Fruit fly (Drosophila melanogaster) whole organism, embryonic: ENCODE data around the gene CG4594.
A peak's percentile ranks its signal among the peaks of the same experiment; 100 is the strongest.

Source experiments
- Atf-2 ChIP-seq: fragments of 200-800 bp; sonication (Bioruptor generic); optimal IDR thresholded peaks from 2 replicates; lab custom pipeline; 2016; ENCODE audit warnings: missing biosample characterization, missing genetic modification characterization
- CG1024 ChIP-seq: fragments of 200-800 bp; sonication (Bioruptor generic); IDR thresholded peaks from 2 replicates; pipeline ENCODE4 v1.3.6; 2022; ENCODE audit warnings: missing biosample characterization, missing genetic modification characterization
- CG12104 ChIP-seq: fragments of 200-800 bp; sonication (Bioruptor generic); optimal IDR thresholded peaks from 3 replicates; lab custom pipeline; 2016; ENCODE audit warnings: missing biosample characterization, missing genetic modification characterization
- CG12219 ChIP-seq: fragments of 200-800 bp; sonication (Bioruptor generic); optimal IDR thresholded peaks from 3 replicates; lab custom pipeline; 2018; ENCODE audit warnings: missing biosample characterization, mild to moderate bottlenecking, missing genetic modification characterization
- CG12236 ChIP-seq: fragments of 200-800 bp; sonication (Bioruptor generic); optimal IDR thresholded peaks from 2 replicates; lab custom pipeline; 2016; ENCODE audit warnings: missing biosample characterization, missing genetic modification characterization
- CG12659 ChIP-seq: fragments of 200-800 bp; sonication (Bioruptor generic); optimal IDR thresholded peaks from 3 replicates; lab custom pipeline; 2017; ENCODE audit warnings: mild to moderate bottlenecking, missing biosample characterization, missing genetic modification reagents, missing genetic modification characterization
- CG12744 ChIP-seq: fragments of 200-800 bp; sonication (Bioruptor generic); optimal IDR thresholded peaks from 2 replicates; lab custom pipeline; 2016; ENCODE audit warnings: missing biosample characterization, missing genetic modification characterization
- CG13624 ChIP-seq: fragments of 200-800 bp; sonication (Bioruptor generic); optimal IDR thresholded peaks from 2 replicates; lab custom pipeline; 2016; ENCODE audit warnings: missing biosample characterization, missing genetic modification characterization
- CG13775 ChIP-seq: fragments of 200-800 bp; sonication (Bioruptor generic); optimal IDR thresholded peaks from 3 replicates; lab custom pipeline; 2017; ENCODE audit warnings: missing biosample characterization, mild to moderate bottlenecking, missing genetic modification characterization
- CG14710 ChIP-seq: fragments of 200-800 bp; sonication (Bioruptor generic); optimal IDR thresholded peaks from 3 replicates; lab custom pipeline; 2019; ENCODE audit warnings: missing biosample characterization, mild to moderate bottlenecking, missing genetic modification characterization, moderate library complexity
- CG14860 ChIP-seq: fragments of 200-800 bp; sonication (Bioruptor generic); IDR thresholded peaks from 3 replicates; pipeline ENCODE4 v1.3.6; 2022; ENCODE audit warnings: missing biosample characterization, missing genetic modification characterization; ENCODE audit not compliant: partially characterized antibody
- CG15601 ChIP-seq: fragments of 200-800 bp; sonication (Bioruptor generic); optimal IDR thresholded peaks from 3 replicates; lab custom pipeline; 2019; ENCODE audit warnings: missing biosample characterization, mild to moderate bottlenecking, missing genetic modification characterization, moderate library complexity
- CG1647 ChIP-seq: fragments of 200-800 bp; sonication (Bioruptor generic); optimal IDR thresholded peaks from 3 replicates; lab custom pipeline; 2016; ENCODE audit warnings: missing biosample characterization, missing genetic modification characterization
- CG16863 ChIP-seq: fragments of 200-800 bp; sonication (Bioruptor generic); optimal IDR thresholded peaks from 3 replicates; lab custom pipeline; 2016; ENCODE audit warnings: missing biosample characterization, missing genetic modification characterization
- CG18599 ChIP-seq: fragments of 200-800 bp; sonication (Bioruptor generic); optimal IDR thresholded peaks from 3 replicates; lab custom pipeline; 2017; ENCODE audit warnings: missing biosample characterization, missing genetic modification characterization, mild to moderate bottlenecking, moderate library complexity, missing genetic modification reagents
- CG32767 ChIP-seq: fragments of 200-800 bp; sonication (Bioruptor generic); IDR thresholded peaks from 2 replicates; pipeline ENCODE4 v1.3.6; 2022; ENCODE audit warnings: missing biosample characterization, missing genetic modification characterization
- CG6683 ChIP-seq: fragments of 200-800 bp; sonication (Bioruptor generic); optimal IDR thresholded peaks from 2 replicates; lab custom pipeline; 2017; ENCODE audit warnings: missing biosample characterization, mild to moderate bottlenecking, missing genetic modification characterization, missing genetic modification reagents
- CG6765 ChIP-seq: fragments of 200-800 bp; sonication (Bioruptor generic); optimal IDR thresholded peaks from 3 replicates; lab custom pipeline; 2017; ENCODE audit warnings: missing biosample characterization, mild to moderate bottlenecking, missing genetic modification characterization
- CG6813 ChIP-seq: fragments of 200-800 bp; sonication (Bioruptor generic); optimal IDR thresholded peaks from 2 replicates; lab custom pipeline; 2017; ENCODE audit warnings: missing biosample characterization, missing genetic modification characterization, mild to moderate bottlenecking, moderate library complexity, missing genetic modification reagents
- CG9727 ChIP-seq: fragments of 200-800 bp; sonication (Bioruptor generic); optimal IDR thresholded peaks from 3 replicates; lab custom pipeline; 2017; ENCODE audit warnings: missing biosample characterization, mild to moderate bottlenecking, missing genetic modification characterization
- CHES-1-like ChIP-seq: fragments of 200-800 bp; sonication (Bioruptor generic); optimal IDR thresholded peaks from 2 replicates; lab custom pipeline; 2016; ENCODE audit warnings: missing biosample characterization, missing genetic modification characterization
- CrebB ChIP-seq: fragments of 200-800 bp; sonication (Bioruptor generic); optimal IDR thresholded peaks from 3 replicates; lab custom pipeline; 2018; ENCODE audit warnings: missing biosample characterization, mild to moderate bottlenecking, missing genetic modification characterization
- Dek ChIP-seq: fragments of 200-800 bp; sonication (Bioruptor generic); optimal IDR thresholded peaks from 3 replicates; lab custom pipeline; 2019; ENCODE audit warnings: missing biosample characterization, mild to moderate bottlenecking, missing genetic modification characterization, moderate library complexity
- Drgx ChIP-seq: fragments of 200-800 bp; sonication (Bioruptor generic); IDR thresholded peaks from 2 replicates; pipeline ENCODE4 v1.3.6; 2022; ENCODE audit warnings: missing biosample characterization, missing genetic modification characterization
- Hey ChIP-seq: fragments of 200-800 bp; sonication (Bioruptor generic); optimal IDR thresholded peaks from 3 replicates; lab custom pipeline; 2018; ENCODE audit warnings: missing biosample characterization, mild to moderate bottlenecking, missing genetic modification characterization
- Hsf ChIP-seq: fragments of 200-800 bp; sonication (Bioruptor generic); optimal IDR thresholded peaks from 3 replicates; lab custom pipeline; 2016; ENCODE audit warnings: missing biosample characterization, missing genetic modification characterization
- Oli ChIP-seq: fragments of 200-800 bp; sonication (Bioruptor generic); optimal IDR thresholded peaks from 2 replicates; lab custom pipeline; 2018; ENCODE audit warnings: missing biosample characterization, mild to moderate bottlenecking, missing genetic modification characterization, moderate library complexity
- Scr ChIP-seq: fragments of 200-800 bp; sonication (Bioruptor generic); IDR thresholded peaks from 2 replicates; pipeline ENCODE4 v1.3.6; 2022; ENCODE audit warnings: missing biosample characterization, missing genetic modification characterization; ENCODE audit not compliant: partially characterized antibody
- Sox100B ChIP-seq: fragments of 200-800 bp; sonication (Bioruptor generic); optimal IDR thresholded peaks from 3 replicates; lab custom pipeline; 2018; ENCODE audit warnings: missing biosample characterization, mild to moderate bottlenecking, missing genetic modification characterization
- Sry-β ChIP-seq: fragments of 200-800 bp; sonication (Bioruptor generic); optimal IDR thresholded peaks from 2 replicates; lab custom pipeline; 2018; ENCODE audit warnings: missing biosample characterization, mild to moderate bottlenecking, missing genetic modification characterization, moderate library complexity
- TFAM ChIP-seq: fragments of 200-800 bp; sonication (Bioruptor generic); optimal IDR thresholded peaks from 2 replicates; lab custom pipeline; 2017; ENCODE audit warnings: missing biosample characterization, missing genetic modification characterization, inconsistent platforms
- Taf1 ChIP-seq: fragments of 200-800 bp; sonication (Bioruptor generic); IDR thresholded peaks from 2 replicates; pipeline ENCODE4 v1.3.6; 2022; ENCODE audit warnings: missing biosample characterization, missing genetic modification characterization
- Xrp1 ChIP-seq: fragments of 200-800 bp; sonication (Bioruptor generic); IDR thresholded peaks from 2 replicates; pipeline ENCODE4 v1.3.6; 2022; ENCODE audit warnings: missing biosample characterization, missing genetic modification characterization
- abd-A ChIP-seq: fragments of 200-800 bp; sonication (Bioruptor generic); optimal IDR thresholded peaks from 3 replicates; lab custom pipeline; 2019; ENCODE audit warnings: missing biosample characterization, mild to moderate bottlenecking, missing genetic modification characterization, moderate library complexity
- ac ChIP-seq: fragments of 200-800 bp; sonication (Bioruptor generic); optimal IDR thresholded peaks from 3 replicates; lab custom pipeline; 2017; ENCODE audit warnings: missing biosample characterization, mild to moderate bottlenecking, missing genetic modification characterization
- cato ChIP-seq: fragments of 200-800 bp; sonication (Bioruptor generic); optimal IDR thresholded peaks from 2 replicates; lab custom pipeline; 2016; ENCODE audit warnings: missing biosample characterization, missing genetic modification characterization, borderline replicate concordance
- dm ChIP-seq: fragments of 200-800 bp; sonication (Bioruptor generic); optimal IDR thresholded peaks from 3 replicates; lab custom pipeline; 2016; ENCODE audit warnings: missing biosample characterization, missing genetic modification characterization
- h ChIP-seq: fragments of >200 bp; optimal IDR thresholded peaks from 2 replicates; lab custom pipeline; 2017
- inv ChIP-seq: fragments of 200-800 bp; sonication (Bioruptor generic); IDR thresholded peaks from 2 replicates; pipeline ENCODE4 v1.3.6; 2022; ENCODE audit warnings: missing biosample characterization, missing genetic modification characterization; ENCODE audit not compliant: partially characterized antibody
- kni ChIP-seq: fragments of 200-800 bp; sonication (Bioruptor generic); optimal IDR thresholded peaks from 3 replicates; lab custom pipeline; 2017; ENCODE audit warnings: mild to moderate bottlenecking, missing biosample characterization, missing genetic modification reagents, missing genetic modification characterization
- phol ChIP-seq: fragments of 200-800 bp; sonication (Bioruptor generic); optimal IDR thresholded peaks from 3 replicates; lab custom pipeline; 2018; ENCODE audit warnings: missing biosample characterization, mild to moderate bottlenecking, missing genetic modification characterization, moderate library complexity
- prd ChIP-seq, 3 experiments: fragments of >200 bp in 2 of 3; fragments of 200-800 bp in 1 of 3; sonication (Bioruptor generic) in 1 of 3; optimal IDR thresholded peaks in 2 of 3; IDR thresholded peaks in 1 of 3; 2 replicates in 2 of 3; 3 replicates in 1 of 3; pipeline versions ENCODE4 v1.3.6 to Lab custom; 2017 to 2022; ENCODE audit warnings: missing biosample characterization in 1 of 3, missing genetic modification characterization in 1 of 3
- psq ChIP-seq: fragments of 200-800 bp; sonication (Bioruptor generic); optimal IDR thresholded peaks from 2 replicates; lab custom pipeline; 2017; ENCODE audit warnings: missing biosample characterization, missing genetic modification characterization
- repo ChIP-seq: fragments of 200-800 bp; sonication (Bioruptor generic); optimal IDR thresholded peaks from 2 replicates; lab custom pipeline; 2016; ENCODE audit warnings: missing biosample characterization, missing genetic modification characterization
- rib ChIP-seq: fragments of 200-800 bp; sonication (Bioruptor generic); IDR thresholded peaks from 2 replicates; pipeline ENCODE4 v1.3.6; 2022; ENCODE audit warnings: missing biosample characterization, missing genetic modification characterization
- sd ChIP-seq: fragments of 200-800 bp; sonication (Bioruptor generic); optimal IDR thresholded peaks from 3 replicates; lab custom pipeline; 2018; ENCODE audit warnings: missing biosample characterization, mild to moderate bottlenecking, missing genetic modification characterization, moderate library complexity
- stwl ChIP-seq: fragments of 200-800 bp; sonication (Bioruptor generic); optimal IDR thresholded peaks from 3 replicates; lab custom pipeline; 2018; ENCODE audit warnings: missing biosample characterization, mild to moderate bottlenecking, missing genetic modification characterization, moderate library complexity
- toy ChIP-seq: fragments of 200-800 bp; sonication (Bioruptor generic); IDR thresholded peaks from 2 replicates; pipeline ENCODE4 v1.3.6; 2022; ENCODE audit warnings: missing biosample characterization, missing genetic modification characterization

The CG4594 gene

DNA sequence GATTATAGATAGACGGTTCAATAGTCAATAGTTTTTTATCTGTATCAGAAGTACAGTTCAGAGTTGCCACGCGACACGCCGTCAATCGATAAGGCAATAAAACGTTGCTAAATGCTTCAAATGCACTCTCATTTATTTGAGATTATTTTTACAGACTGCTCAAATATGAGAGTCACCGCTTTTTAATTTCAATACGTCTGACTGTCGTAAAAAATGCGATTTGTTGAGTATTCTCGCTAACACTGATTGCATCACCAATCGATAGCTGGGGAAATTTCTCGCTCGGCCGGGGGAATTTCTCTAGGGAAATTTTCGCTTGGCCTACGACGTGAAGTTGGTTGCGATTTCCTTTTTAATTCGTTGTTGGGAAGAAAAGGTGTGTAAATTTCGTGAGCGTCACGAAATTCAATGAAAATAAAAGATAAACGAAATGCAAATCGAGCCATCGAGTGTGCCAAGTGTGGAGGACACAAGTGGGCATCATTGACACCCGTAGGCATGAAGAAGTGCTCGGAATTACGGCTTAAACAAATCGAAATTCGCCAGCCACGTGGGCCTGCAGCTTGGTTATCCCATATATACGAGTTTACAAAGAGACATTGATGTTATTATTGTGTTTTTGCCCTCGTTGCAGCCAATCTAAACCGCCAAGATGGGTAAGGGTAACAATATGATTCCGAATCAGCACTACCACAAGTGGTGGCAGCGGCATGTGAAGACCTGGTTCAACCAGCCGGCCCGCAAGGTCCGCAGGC is 47.2 kb downstream of the CG4594 start, which contains the start of the genes Dref and RpL13 (continued):
- TF ChIP-seq Hey (tag; lab: Kevin White, UChicago) (peak; percentile 90), repo (GFP tag; lab: Kevin White, UChicago) (peak; percentile 58), TFAM (GFP tag; lab: Kevin White, UChicago) (peak; percentile 41), Atf-2 (GFP tag; lab: Kevin White, UChicago) (peak; percentile 80), CG1024 (GFP tag; lab: Robert Waterston, UW) (peak; percentile 69), CG6813 (GFP tag; lab: Kevin White, UChicago) (peak; percentile 93), CG12236 (GFP tag; lab: Kevin White, UChicago) (peak; percentile 86), CG13624 (peak; percentile 93), Taf1 (GFP tag; lab: Robert Waterston, UW) (no peak; the same call in 1 of the 2 replicates), dm (GFP tag; lab: Kevin White, UChicago) (peak; percentile 96), CG6765 (peak; percentile 98), Xrp1 (GFP tag; lab: Robert Waterston, UW) (peak; percentile 58; the same call in 1 of the 2 replicates), kni (peak; percentile 97), CG12104 (peak; percentile 78), Sox100B (peak; percentile 93), CrebB (tag; lab: Kevin White, UChicago) (peak; percentile 92), CG14860 (GFP tag; lab: Robert Waterston, UW) (peak; percentile 83), toy (peak; percentile 60; the same call in 1 of the 2 replicates), CG15601 (tag; lab: Kevin White, UChicago) (peak; percentile 90), phol (tag; lab: Kevin White, UChicago) (peak; percentile 74), CHES-1-like (GFP tag; lab: Kevin White, UChicago) (peak; percentile 90), CG14710 (tag; lab: Kevin White, UChicago) (peak; percentile 92), CG16863 (peak; percentile 72), ac (GFP tag; lab: Kevin White, UChicago) (peak; percentile 73), abd-A (no peak), rib (GFP tag; lab: Robert Waterston, UW) (peak; percentile 27; the same call in 1 of the 2 replicates), CG13775 (peak; percentile 94), CG12659 (peak; percentile 95), CG1647 (GFP tag; lab: Kevin White, UChicago) (peak; percentile 66), CG32767 (peak; percentile 76), Oli (tag; lab: Kevin White, UChicago) (peak; percentile 61), Hsf (GFP tag; lab: Kevin White, UChicago) (peak; percentile 81), cato (peak; percentile 65), CG9727 (GFP tag; lab: Kevin White, UChicago) (peak; percentile 95), prd (optimal IDR thresholded peaks at IDR 0.05; lab: Kevin White, UChicago) (no peak), prd (GFP tag; IDR thresholded peaks at IDR 0.05; lab: Robert Waterston, UW) (peak; percentile 60), CG6683 (GFP tag; lab: Kevin White, UChicago) (peak; percentile 84), Drgx (GFP tag; lab: Robert Waterston, UW) (peak; percentile 38; the same call in 1 of the 2 replicates), sd (tag; lab: Kevin White, UChicago) (peak; percentile 66), CG18599 (GFP tag; lab: Kevin White, UChicago) (peak; percentile 92), psq (peak; percentile 44), Dek (tag; lab: Kevin White, UChicago) (no peak), stwl (peak; percentile 76), inv (GFP tag; lab: Robert Waterston, UW) (peak; percentile 76), CG12744 (GFP tag; lab: Kevin White, UChicago) (peak; percentile 80), h (lab: Kevin White, UChicago) (no peak), Scr (GFP tag; lab: Robert Waterston, UW) (peak; percentile 85), CG12219 (peak; percentile 87), Sry-β (GFP tag; lab: Kevin White, UChicago) (peak; percentile 57)
